Fruit fly (Drosophila melanogaster): ENCODE results near the gene Sgp.

DNA sequence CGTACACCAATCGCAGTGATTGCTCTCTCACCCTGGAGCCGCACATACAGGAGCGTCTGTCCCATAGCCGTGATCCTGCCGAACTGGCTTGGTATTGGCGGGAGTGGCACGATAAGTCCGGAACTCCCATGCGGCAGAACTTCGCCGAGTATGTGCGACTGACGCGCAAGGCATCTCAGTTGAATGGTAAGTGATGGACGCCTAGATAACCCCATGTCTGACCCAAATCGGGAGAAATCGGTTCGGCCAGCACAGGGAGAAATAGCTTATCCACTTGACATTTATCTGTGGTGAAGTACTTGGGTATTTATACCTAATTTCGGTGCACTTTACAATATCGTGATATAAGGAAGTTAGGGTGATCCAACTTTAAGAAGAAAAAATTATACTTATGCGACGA is 3.3 kb downstream of the Sgp start:
- no peak for TF ChIP-seq toe (GFP tag; optimal IDR thresholded peaks at IDR 0.05)
- TF ChIP-seq cnc (optimal IDR thresholded peaks at IDR 0.05), result no peak
- no peak for TF ChIP-seq Crg-1 (GFP tag; optimal IDR thresholded peaks at IDR 0.05)
- TF ChIP-seq CG7101 (tag; optimal IDR thresholded peaks at IDR 0.05), result no peak
- no peak for TF ChIP-seq kay (GFP tag; ENCODE audit: borderline replicate concordance)

Measured in whole organism, adult.